Fruit fly (Drosophila melanogaster) whole organism, prepupa: ENCODE measurements around the gene Tap42.

Experiments
- CG1621 ChIP-seq: fragments of 200-800 bp; sonication (Bioruptor generic); optimal IDR thresholded peaks from 3 replicates; lab custom pipeline; 2018; ENCODE audit warnings: missing biosample characterization, mild to moderate bottlenecking, missing genetic modification characterization
- CG31627 ChIP-seq: fragments of 200-800 bp; sonication (Bioruptor generic); optimal IDR thresholded peaks from 3 replicates; lab custom pipeline; 2016; ENCODE audit warnings: missing biosample characterization, missing genetic modification characterization
- CG8632 ChIP-seq: fragments of 200-800 bp; sonication (Bioruptor generic); optimal IDR thresholded peaks from 3 replicates; lab custom pipeline; 2016; ENCODE audit warnings: missing biosample characterization, missing genetic modification characterization
- Eip75B ChIP-seq: fragments of 200-800 bp; sonication (Bioruptor generic); optimal IDR thresholded peaks from 3 replicates; lab custom pipeline; 2016; ENCODE audit warnings: missing biosample characterization, missing genetic modification characterization
- Hr39 ChIP-seq: fragments of 200-800 bp; sonication (Bioruptor generic); optimal IDR thresholded peaks from 2 replicates; lab custom pipeline; 2016; ENCODE audit warnings: missing biosample characterization, missing genetic modification characterization
- fkh ChIP-seq: fragments of 200-800 bp; sonication (Bioruptor generic); optimal IDR thresholded peaks from 3 replicates; lab custom pipeline; 2017; ENCODE audit warnings: missing biosample characterization, mild to moderate bottlenecking, missing genetic modification characterization, moderate library complexity
- net ChIP-seq: fragments of 200-800 bp; sonication (Bioruptor generic); optimal IDR thresholded peaks from 3 replicates; lab custom pipeline; 2016; ENCODE audit warnings: missing biosample characterization, missing genetic modification characterization

DNA sequence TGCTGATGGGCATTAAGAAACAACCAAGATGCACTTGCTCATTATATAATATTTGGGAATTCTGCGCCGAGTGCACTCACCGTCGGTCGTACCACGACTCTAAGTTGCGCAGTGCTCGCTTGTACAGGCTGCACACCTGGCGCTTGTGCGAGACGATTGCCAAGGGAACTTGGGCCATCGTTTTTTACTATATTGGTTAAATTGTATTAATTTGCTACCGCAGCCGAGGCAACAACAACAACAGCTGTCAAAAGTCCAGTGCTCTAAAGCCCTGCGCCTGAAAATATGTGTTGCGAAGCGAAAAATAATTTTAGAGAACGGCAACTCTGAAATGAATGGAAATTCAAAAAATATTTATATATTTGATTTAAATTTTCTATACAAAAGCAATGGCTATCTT lies 3.3 kb downstream of the Tap42 start, which contains the start of gene ND-B22:
- TF ChIP-seq fkh (no peak), CG1621 (no peak), Eip75B (GFP tag; lab: Kevin White, UChicago) (peak; percentile 25), net (GFP tag; lab: Kevin White, UChicago) (no peak), CG8632 (GFP tag; lab: Kevin White, UChicago) (no peak), Hr39 (GFP tag; lab: Kevin White, UChicago) (peak; percentile 18), CG31627 (GFP tag; lab: Kevin White, UChicago) (peak; percentile 45)
